Worm (Caenorhabditis elegans) whole organism, L1 larva: ENCODE data around the gene tag-123.

Source experiments
- aly-2 ChIP-seq: fragments of 150-350 bp; optimal IDR thresholded peaks from 2 replicates; lab custom pipeline; 2014; ENCODE audit warnings: missing biosample characterization, missing genetic modification characterization
- ama-1 ChIP-seq: fragments of 150-350 bp; optimal IDR thresholded peaks from 2 replicates; lab custom pipeline; 2014
- ceh-82 ChIP-seq, 3 experiments: fragments of 150-350 bp in 1 of 3; sonication (generic microtip) in 2 of 3; optimal IDR thresholded peaks; 2 replicates each; lab custom pipeline; 2014 to 2017; ENCODE audit warnings: missing biosample characterization in 3 of 3, missing genetic modification characterization in 3 of 3
- dsc-1 ChIP-seq: sonication (generic microtip); optimal IDR thresholded peaks from 2 replicates; lab custom pipeline; 2016; ENCODE audit warnings: mild to moderate bottlenecking, missing genetic modification characterization, missing compliant biosample characterization
- fos-1 ChIP-seq: fragments of 150-350 bp; optimal IDR thresholded peaks from 2 replicates; lab custom pipeline; 2014; ENCODE audit warnings: missing biosample characterization, missing genetic modification characterization
- lin-13 ChIP-seq: fragments of 150-350 bp; optimal IDR thresholded peaks from 2 replicates; lab custom pipeline; 2014; ENCODE audit warnings: missing biosample characterization, missing genetic modification reagents, missing genetic modification characterization
- mdl-1 ChIP-seq, 2 experiments: fragments of 150-350 bp; optimal IDR thresholded peaks; 2 replicates each; lab custom pipeline; 2014 to 2017; ENCODE audit warnings: missing biosample characterization in 2 of 2, missing genetic modification characterization in 2 of 2, inconsistent platforms in 1 of 2
- nhr-11 ChIP-seq: fragments of 150-350 bp; optimal IDR thresholded peaks from 2 replicates; lab custom pipeline; 2014; ENCODE audit warnings: missing biosample characterization, missing genetic modification characterization
- nhr-19 ChIP-seq: fragments of 200-800 bp; sonication (Bioruptor generic); conservative IDR thresholded peaks from 2 replicates; pipeline ENCODE4 v1.3.6; 2022; ENCODE audit warnings: missing genetic modification characterization, missing compliant biosample characterization
- nhr-77 ChIP-seq: fragments of 150-350 bp; optimal IDR thresholded peaks from 2 replicates; lab custom pipeline; 2014; ENCODE audit warnings: missing biosample characterization, missing genetic modification characterization
- pag-3 ChIP-seq: sonication (generic microtip); optimal IDR thresholded peaks from 2 replicates; lab custom pipeline; 2017; ENCODE audit warnings: missing genetic modification characterization, mild to moderate bottlenecking, missing compliant biosample characterization, antibody characterized with exemption, borderline replicate concordance; ENCODE audit not compliant: insufficient read depth
- snpc-4 ChIP-seq: fragments of 150-350 bp; optimal IDR thresholded peaks from 2 replicates; lab custom pipeline; 2014; ENCODE audit warnings: missing biosample characterization, missing genetic modification characterization
- ztf-4 ChIP-seq: fragments of 150-350 bp; optimal IDR thresholded peaks from 2 replicates; lab custom pipeline; 2014; ENCODE audit warnings: missing biosample characterization, missing genetic modification characterization

- TF ChIP-seq lin-13 (no peak), mdl-1 (tag; optimal IDR thresholded peaks at IDR 0.05; lab: Kevin White, UChicago) (no peak), ceh-82 (tag; optimal IDR thresholded peaks at IDR 0.05; lab: Kevin White, UChicago) (no peak), nhr-19 (no peak), nhr-77 (no peak), fos-1 (no peak), snpc-4 (tag; lab: Kevin White, UChicago) (no peak), ama-1 (lab: Kevin White, UChicago) (no peak), pag-3 (tag; lab: Kevin White, UChicago) (no peak), dsc-1 (tag; lab: Kevin White, UChicago) (no peak), nhr-11 (no peak), ztf-4 (tag; lab: Kevin White, UChicago) (no peak), aly-2 (no peak)
Measured at ce11 chrX:8421594-8421993, 261 bp downstream of the tag-123 start.
